Fruit fly (Drosophila melanogaster) whole organism, embryonic: ENCODE measurements around the gene Wbp2.

Experiments used
- Bdp1 ChIP-seq: fragments of 200-800 bp; sonication (Bioruptor generic); optimal IDR thresholded peaks from 3 replicates; lab custom pipeline; 2016; ENCODE audit warnings: missing biosample characterization, missing genetic modification characterization
- CG10565 ChIP-seq: fragments of 200-800 bp; sonication (Bioruptor generic); optimal IDR thresholded peaks from 3 replicates; lab custom pipeline; 2016; ENCODE audit warnings: missing biosample characterization, mild to moderate bottlenecking, missing genetic modification characterization
- CG11696 ChIP-seq: fragments of 200-800 bp; sonication (Bioruptor generic); IDR thresholded peaks from 2 replicates; pipeline ENCODE4 v1.3.6; 2022; ENCODE audit warnings: missing biosample characterization, missing genetic modification characterization
- CG14050 ChIP-seq: fragments of 200-800 bp; sonication (Bioruptor generic); IDR thresholded peaks from 3 replicates; pipeline ENCODE4 v1.3.6; 2022; ENCODE audit warnings: missing biosample characterization, missing genetic modification characterization
- CG15011 ChIP-seq: fragments of 200-800 bp; sonication (Bioruptor generic); optimal IDR thresholded peaks from 3 replicates; lab custom pipeline; 2018; ENCODE audit warnings: missing biosample characterization, mild to moderate bottlenecking, missing genetic modification characterization
- CG15073 ChIP-seq: fragments of 200-800 bp; sonication (Bioruptor generic); optimal IDR thresholded peaks from 2 replicates; lab custom pipeline; 2016; ENCODE audit warnings: missing biosample characterization, missing genetic modification characterization
- CG1529 ChIP-seq: fragments of 200-800 bp; sonication (Bioruptor generic); optimal IDR thresholded peaks from 3 replicates; lab custom pipeline; 2018; ENCODE audit warnings: missing biosample characterization, missing genetic modification characterization
- CG17359 ChIP-seq: fragments of 200-800 bp; sonication (Bioruptor generic); optimal IDR thresholded peaks from 3 replicates; lab custom pipeline; 2018; ENCODE audit warnings: missing biosample characterization, mild to moderate bottlenecking, missing genetic modification characterization, moderate library complexity
- CG17385 ChIP-seq: fragments of 200-800 bp; sonication (Bioruptor generic); optimal IDR thresholded peaks from 3 replicates; lab custom pipeline; 2018; ENCODE audit warnings: missing biosample characterization, mild to moderate bottlenecking, missing genetic modification characterization
- CG17802 ChIP-seq: fragments of 200-800 bp; sonication (Bioruptor generic); optimal IDR thresholded peaks from 2 replicates; lab custom pipeline; 2018; ENCODE audit warnings: missing biosample characterization, mild to moderate bottlenecking, missing genetic modification characterization, moderate library complexity
- CG2120 ChIP-seq: fragments of 200-800 bp; sonication (Bioruptor generic); optimal IDR thresholded peaks from 3 replicates; lab custom pipeline; 2016; ENCODE audit warnings: missing biosample characterization, missing genetic modification characterization
- CG34224 ChIP-seq: fragments of 200-800 bp; sonication (Bioruptor generic); IDR thresholded peaks from 3 replicates; pipeline ENCODE4 v1.3.6; 2022; ENCODE audit warnings: missing biosample characterization, missing genetic modification characterization; ENCODE audit not compliant: partially characterized antibody
- CG4282 ChIP-seq: fragments of 200-800 bp; sonication (Bioruptor generic); optimal IDR thresholded peaks from 2 replicates; lab custom pipeline; 2016; ENCODE audit warnings: missing biosample characterization, missing genetic modification characterization
- CG6683 ChIP-seq: fragments of 200-800 bp; sonication (Bioruptor generic); optimal IDR thresholded peaks from 2 replicates; lab custom pipeline; 2017; ENCODE audit warnings: missing biosample characterization, mild to moderate bottlenecking, missing genetic modification characterization, missing genetic modification reagents
- CG8924 ChIP-seq: fragments of 200-800 bp; optimal IDR thresholded peaks from 3 replicates; lab custom pipeline; 2019; ENCODE audit warnings: missing biosample characterization, mild to moderate bottlenecking, missing genetic modification characterization, moderate library complexity
- CG9437 ChIP-seq: fragments of 200-800 bp; sonication (Bioruptor generic); optimal IDR thresholded peaks from 2 replicates; lab custom pipeline; 2018; ENCODE audit warnings: missing biosample characterization, mild to moderate bottlenecking, missing genetic modification characterization
- CG9797 ChIP-seq: fragments of 200-800 bp; sonication (Bioruptor generic); optimal IDR thresholded peaks from 3 replicates; lab custom pipeline; 2018; ENCODE audit warnings: missing biosample characterization, mild to moderate bottlenecking, missing genetic modification characterization
- CG9876 ChIP-seq: fragments of 200-800 bp; sonication (Bioruptor generic); optimal IDR thresholded peaks from 2 replicates; lab custom pipeline; 2016; ENCODE audit warnings: missing biosample characterization, missing genetic modification characterization
- CG9932 ChIP-seq: fragments of 200-800 bp; sonication (Bioruptor generic); IDR thresholded peaks from 2 replicates; pipeline ENCODE4 v1.3.6; 2022; ENCODE audit warnings: missing biosample characterization, missing genetic modification characterization
- CHES-1-like ChIP-seq: fragments of 200-800 bp; sonication (Bioruptor generic); optimal IDR thresholded peaks from 2 replicates; lab custom pipeline; 2016; ENCODE audit warnings: missing biosample characterization, missing genetic modification characterization
- D19A ChIP-seq: fragments of 200-800 bp; optimal IDR thresholded peaks from 3 replicates; lab custom pipeline; 2019; ENCODE audit warnings: missing biosample characterization, mild to moderate bottlenecking, missing genetic modification characterization, moderate library complexity
- D19B ChIP-seq: fragments of 200-800 bp; sonication (Bioruptor generic); optimal IDR thresholded peaks from 2 replicates; lab custom pipeline; 2017; ENCODE audit warnings: missing biosample characterization, mild to moderate bottlenecking, missing genetic modification characterization
- Drgx ChIP-seq: fragments of 200-800 bp; sonication (Bioruptor generic); IDR thresholded peaks from 2 replicates; pipeline ENCODE4 v1.3.6; 2022; ENCODE audit warnings: missing biosample characterization, missing genetic modification characterization
- E2f2 ChIP-seq: fragments of 200-800 bp; sonication (Bioruptor generic); IDR thresholded peaks from 2 replicates; pipeline ENCODE4 v1.3.6; 2022; ENCODE audit warnings: missing biosample characterization, missing genetic modification characterization
- HLH3B ChIP-seq: fragments of 200-800 bp; sonication (Bioruptor generic); IDR thresholded peaks from 2 replicates; pipeline ENCODE4 v1.3.6; 2022; ENCODE audit warnings: missing biosample characterization, missing genetic modification characterization
- Hr3 ChIP-seq: fragments of 200-800 bp; sonication (Bioruptor generic); optimal IDR thresholded peaks from 3 replicates; lab custom pipeline; 2016; ENCODE audit warnings: missing biosample characterization, missing genetic modification characterization
- Hr51 ChIP-seq, 2 experiments: fragments of 200-800 bp; sonication (Bioruptor generic); optimal IDR thresholded peaks; 2 replicates in 1 of 2; 3 replicates in 1 of 2; lab custom pipeline; 2016 to 2018; ENCODE audit warnings: missing biosample characterization in 2 of 2, missing genetic modification characterization in 2 of 2, mild to moderate bottlenecking in 1 of 2, moderate library complexity in 1 of 2
- Mad ChIP-seq: fragments of 200-800 bp; sonication (Bioruptor generic); optimal IDR thresholded peaks from 2 replicates; lab custom pipeline; 2016; ENCODE audit warnings: missing biosample characterization, missing genetic modification characterization
- NC2β ChIP-seq: fragments of 200-800 bp; sonication (Bioruptor generic); optimal IDR thresholded peaks from 2 replicates; lab custom pipeline; 2016; ENCODE audit warnings: missing biosample characterization, missing genetic modification characterization
- PHDP ChIP-seq: fragments of 200-800 bp; sonication (Bioruptor generic); optimal IDR thresholded peaks from 3 replicates; lab custom pipeline; 2018; ENCODE audit warnings: missing biosample characterization, mild to moderate bottlenecking, missing genetic modification characterization, moderate library complexity
- Ravus ChIP-seq: fragments of 200-800 bp; sonication (Bioruptor generic); IDR thresholded peaks from 2 replicates; pipeline ENCODE4 v1.3.6; 2022; ENCODE audit warnings: missing biosample characterization, missing genetic modification characterization
- bbx ChIP-seq: fragments of 200-800 bp; sonication (Bioruptor generic); IDR thresholded peaks from 2 replicates; pipeline ENCODE4 v1.3.6; 2022; ENCODE audit warnings: missing biosample characterization, missing genetic modification characterization; ENCODE audit not compliant: partially characterized antibody
- chm ChIP-seq: fragments of 200-800 bp; sonication (Bioruptor generic); IDR thresholded peaks from 2 replicates; pipeline ENCODE4 v1.3.6; 2022; ENCODE audit warnings: missing biosample characterization, missing genetic modification characterization
- chn ChIP-seq: fragments of 200-800 bp; sonication (Bioruptor generic); optimal IDR thresholded peaks from 2 replicates; lab custom pipeline; 2016; ENCODE audit warnings: missing biosample characterization, missing genetic modification characterization
- ci ChIP-seq: fragments of 200-800 bp; sonication (Bioruptor generic); IDR thresholded peaks from 3 replicates; pipeline ENCODE4 v1.3.6; 2022; ENCODE audit warnings: missing biosample characterization, missing genetic modification characterization
- dmrt11E ChIP-seq: fragments of 200-800 bp; sonication (Bioruptor generic); optimal IDR thresholded peaks from 3 replicates; lab custom pipeline; 2018; ENCODE audit warnings: missing biosample characterization, mild to moderate bottlenecking, missing genetic modification characterization, moderate library complexity
- fd102C ChIP-seq: fragments of 200-800 bp; sonication (Bioruptor generic); optimal IDR thresholded peaks from 2 replicates; lab custom pipeline; 2018; ENCODE audit warnings: missing biosample characterization, mild to moderate bottlenecking, missing genetic modification characterization, moderate library complexity
- hkb ChIP-seq, 2 experiments: fragments of 200-800 bp in 1 of 2; fragments of >200 bp in 1 of 2; sonication (Bioruptor generic) in 1 of 2; IDR thresholded peaks in 1 of 2; optimal IDR thresholded peaks in 1 of 2; 2 replicates each; pipeline versions ENCODE4 v1.3.6 to Lab custom; 2017 to 2022; ENCODE audit warnings: missing biosample characterization in 1 of 2, missing genetic modification characterization in 1 of 2
- hth ChIP-seq: fragments of >200 bp; optimal IDR thresholded peaks from 2 replicates; lab custom pipeline; 2017; ENCODE audit warnings: inconsistent platforms
- jigr1 ChIP-seq: fragments of 200-800 bp; sonication (Bioruptor generic); IDR thresholded peaks from 3 replicates; pipeline ENCODE4 v1.3.6; 2022; ENCODE audit warnings: missing biosample characterization, missing genetic modification characterization
- kni ChIP-seq: fragments of 200-800 bp; sonication (Bioruptor generic); optimal IDR thresholded peaks from 3 replicates; lab custom pipeline; 2017; ENCODE audit warnings: mild to moderate bottlenecking, missing biosample characterization, missing genetic modification reagents, missing genetic modification characterization
- pan ChIP-seq, 4 experiments: fragments of >200 bp in 3 of 4; fragments of 200-800 bp in 1 of 4; sonication (Bioruptor generic) in 1 of 4; optimal IDR thresholded peaks in 3 of 4; IDR thresholded peaks in 1 of 4; 2 replicates each; pipeline versions ENCODE4 v1.3.6 to Lab custom; 2017 to 2022; ENCODE audit warnings: missing biosample characterization in 2 of 4, missing genetic modification characterization in 2 of 4, mixed read lengths in 1 of 4
- peb ChIP-seq: fragments of 200-800 bp; sonication (Bioruptor generic); IDR thresholded peaks from 2 replicates; pipeline ENCODE4 v1.3.6; 2022; ENCODE audit warnings: missing biosample characterization, missing genetic modification characterization
- pita ChIP-seq: fragments of 200-800 bp; sonication (Bioruptor generic); optimal IDR thresholded peaks from 2 replicates; lab custom pipeline; 2017; ENCODE audit warnings: missing biosample characterization, mild to moderate bottlenecking, missing genetic modification characterization
- pzg ChIP-seq: fragments of 200-800 bp; sonication (Bioruptor generic); optimal IDR thresholded peaks from 3 replicates; lab custom pipeline; 2018; ENCODE audit warnings: missing biosample characterization, mild to moderate bottlenecking, missing genetic modification characterization, moderate library complexity
- sens ChIP-seq: fragments of 200-800 bp; sonication (Bioruptor generic); peaks from one replicate; lab custom pipeline; 2016; ENCODE audit warnings: missing biosample characterization, missing genetic modification characterization
- sens-2 ChIP-seq: fragments of 200-800 bp; sonication (Bioruptor generic); IDR thresholded peaks from 2 replicates; pipeline ENCODE4 v1.3.6; 2022; ENCODE audit warnings: missing biosample characterization, missing genetic modification characterization
- ttk ChIP-seq: fragments of 200-800 bp; sonication (Bioruptor generic); IDR thresholded peaks from 2 replicates; pipeline ENCODE4 v2.1.2; 2022; ENCODE audit warnings: missing biosample characterization, missing genetic modification characterization
- zfh1 ChIP-seq: fragments of 200-800 bp; sonication (Bioruptor generic); IDR thresholded peaks from 3 replicates; pipeline ENCODE4 v1.3.6; 2022; ENCODE audit warnings: missing biosample characterization, missing genetic modification characterization

Gene Wbp2

dm6 chr3L:12831290-12831952 is 18.5 kb upstream of the Wbp2 start (continued):
- no peak for TF ChIP-seq CG15073 (GFP tag; lab: Kevin White, UChicago)
- no peak for TF ChIP-seq CG4282 (GFP tag; lab: Kevin White, UChicago)
- TF ChIP-seq CG17359 = peak; percentile 60
- no peak for TF ChIP-seq ttk (GFP tag; lab: Robert Waterston, UW)
- TF ChIP-seq HLH3B (GFP tag; lab: Robert Waterston, UW) = 0 out of 2 replicates have a peak, but pooled peaks have one; percentile 16
- no peak for TF ChIP-seq Bdp1 (GFP tag; lab: Kevin White, UChicago)
- TF ChIP-seq fd102C (GFP tag; lab: Kevin White, UChicago) = no peak
- peak; percentile 71 for TF ChIP-seq PHDP
- TF ChIP-seq CG9437 = no peak
- peak; percentile 61; the same call in 2 of the 3 replicates for TF ChIP-seq zfh1 (GFP tag; lab: Robert Waterston, UW)
- no peak for TF ChIP-seq jigr1 (GFP tag; lab: Robert Waterston, UW)
- peak; percentile 30; the same call in 1 of the 2 replicates for TF ChIP-seq E2f2 (GFP tag; lab: Robert Waterston, UW)
- no peak for TF ChIP-seq pan (optimal IDR thresholded peaks at IDR 0.05; lab: Kevin White, UChicago)
- peak in 1 of 2 experiments; percentile 69 for TF ChIP-seq pan (GFP tag; optimal IDR thresholded peaks at IDR 0.05 in 1 of 2, IDR thresholded peaks at IDR 0.05 in 1 of 2)
- TF ChIP-seq NC2β (GFP tag; lab: Kevin White, UChicago) = no peak
- no peak for TF ChIP-seq bbx (GFP tag; lab: Robert Waterston, UW)
- no peak for TF ChIP-seq CG6683
- TF ChIP-seq CG8924 (tag; lab: Kevin White, UChicago) = peak; percentile 32
- TF ChIP-seq CG17385 = peak; percentile 33
- peak; percentile 18 for TF ChIP-seq dmrt11E (tag; lab: Kevin White, UChicago)
- TF ChIP-seq CG17802 (tag; lab: Kevin White, UChicago) = no peak
- no peak for TF ChIP-seq pzg
- TF ChIP-seq hkb (optimal IDR thresholded peaks at IDR 0.05; lab: Kevin White, UChicago) = no peak
- peak; percentile 57 for TF ChIP-seq hkb (GFP tag; IDR thresholded peaks at IDR 0.05; lab: Robert Waterston, UW)
- TF ChIP-seq Drgx (GFP tag; lab: Robert Waterston, UW) = peak; percentile 70
- TF ChIP-seq CG9932 (GFP tag; lab: Robert Waterston, UW) = no peak
- no peak for TF ChIP-seq CG11696 (GFP tag; lab: Robert Waterston, UW)
- TF ChIP-seq peb (GFP tag; lab: Robert Waterston, UW) = no peak
- TF ChIP-seq kni (GFP tag; lab: Kevin White, UChicago) = no peak
- TF ChIP-seq pita (GFP tag; lab: Kevin White, UChicago) = no peak
- peak; percentile 24 for TF ChIP-seq chn
- no peak for TF ChIP-seq CG9876 (GFP tag; lab: Kevin White, UChicago)
- peak; percentile 6 for TF ChIP-seq D19B (GFP tag; lab: Kevin White, UChicago)
- TF ChIP-seq CG2120 (GFP tag; lab: Kevin White, UChicago) = peak; percentile 80
- no peak for TF ChIP-seq CG10565 (GFP tag; lab: Kevin White, UChicago)
- TF ChIP-seq chm = peak; percentile 36; the same call in 1 of the 2 replicates
- no peak for TF ChIP-seq hth (lab: Kevin White, UChicago)
- TF ChIP-seq Ravus (GFP tag; lab: Robert Waterston, UW) = no peak; the same call in 1 of the 2 replicates
- peak; percentile 81 for TF ChIP-seq sens (GFP tag; lab: Kevin White, UChicago)
- peak; percentile 48 for TF ChIP-seq Hr3
- TF ChIP-seq sens-2 = peak; percentile 8; the same call in 1 of the 2 replicates
- TF ChIP-seq CG14050 = 0 out of 3 replicates have a peak, but pooled peaks have one; percentile 34
- TF ChIP-seq CG34224 = no peak
- TF ChIP-seq CG1529 (GFP tag; lab: Kevin White, UChicago) = peak; percentile 42
- peak in 1 of 2 experiments; percentile 79 for TF ChIP-seq Hr51 (GFP tag; optimal IDR thresholded peaks at IDR 0.05; lab: Kevin White, UChicago)
- no peak for TF ChIP-seq Mad (GFP tag; lab: Kevin White, UChicago)
- TF ChIP-seq ci = peak; percentile 63; the same call in 1 of the 3 replicates
- TF ChIP-seq CG15011 (GFP tag; lab: Kevin White, UChicago) = peak; percentile 30
- peak; percentile 71 for TF ChIP-seq D19A (tag; lab: Kevin White, UChicago)
- TF ChIP-seq CHES-1-like (GFP tag; lab: Kevin White, UChicago) = peak; percentile 61
- TF ChIP-seq CG9797 (GFP tag; lab: Kevin White, UChicago) = no peak
